Fruit fly (Drosophila melanogaster) whole organism, embryonic: Measurements from ENCODE around the gene Iru.

Source experiments
- Atf-2 ChIP-seq: fragments of 200-800 bp; sonication (Bioruptor generic); optimal IDR thresholded peaks from 2 replicates; lab custom pipeline; 2016; ENCODE audit warnings: missing biosample characterization, missing genetic modification characterization
- C15 ChIP-seq: fragments of 200-800 bp; sonication (Bioruptor generic); IDR thresholded peaks from 3 replicates; pipeline ENCODE4 v1.3.6; 2022; ENCODE audit warnings: missing biosample characterization, missing genetic modification characterization
- CG10321 ChIP-seq: fragments of 200-800 bp; sonication (Bioruptor generic); IDR thresholded peaks from 2 replicates; pipeline ENCODE4 v1.3.6; 2022; ENCODE audit warnings: missing biosample characterization, missing genetic modification characterization
- CG10565 ChIP-seq: fragments of 200-800 bp; sonication (Bioruptor generic); optimal IDR thresholded peaks from 3 replicates; lab custom pipeline; 2016; ENCODE audit warnings: missing biosample characterization, mild to moderate bottlenecking, missing genetic modification characterization
- CG10959 ChIP-seq: fragments of 200-800 bp; sonication (Bioruptor generic); IDR thresholded peaks from 2 replicates; pipeline ENCODE4 v1.3.6; 2022; ENCODE audit warnings: missing biosample characterization, missing genetic modification characterization
- CG11723 ChIP-seq: fragments of 200-800 bp; sonication (Bioruptor generic); optimal IDR thresholded peaks from 2 replicates; lab custom pipeline; 2017; ENCODE audit warnings: missing biosample characterization, mild to moderate bottlenecking, missing genetic modification characterization
- CG14441 ChIP-seq: fragments of 200-800 bp; sonication (Bioruptor generic); IDR thresholded peaks from 2 replicates; pipeline ENCODE4 v1.3.6; 2022; ENCODE audit warnings: missing biosample characterization, missing genetic modification characterization
- CG14860 ChIP-seq: fragments of 200-800 bp; sonication (Bioruptor generic); IDR thresholded peaks from 3 replicates; pipeline ENCODE4 v1.3.6; 2022; ENCODE audit warnings: missing biosample characterization, missing genetic modification characterization; ENCODE audit not compliant: partially characterized antibody
- CG14965 ChIP-seq: fragments of 200-800 bp; sonication (Bioruptor generic); optimal IDR thresholded peaks from 2 replicates; lab custom pipeline; 2016; ENCODE audit warnings: missing biosample characterization, missing genetic modification characterization, borderline replicate concordance
- CG18599 ChIP-seq: fragments of 200-800 bp; sonication (Bioruptor generic); optimal IDR thresholded peaks from 3 replicates; lab custom pipeline; 2017; ENCODE audit warnings: missing biosample characterization, missing genetic modification characterization, mild to moderate bottlenecking, moderate library complexity, missing genetic modification reagents
- CG3163 ChIP-seq: fragments of 200-800 bp; sonication (Bioruptor generic); optimal IDR thresholded peaks from 3 replicates; lab custom pipeline; 2016; ENCODE audit warnings: missing biosample characterization, missing genetic modification characterization
- CG3726 ChIP-seq: fragments of 200-800 bp; sonication (Bioruptor generic); IDR thresholded peaks from 3 replicates; pipeline ENCODE4, ENCODE4 v1.3.6; 2022; ENCODE audit warnings: missing biosample characterization, missing genetic modification characterization
- CG43689 ChIP-seq: fragments of 200-800 bp; sonication (Bioruptor generic); IDR thresholded peaks from 2 replicates; pipeline ENCODE4 v1.3.6; 2022; ENCODE audit warnings: missing biosample characterization, missing genetic modification characterization
- CG6654 ChIP-seq: fragments of 200-800 bp; sonication (Bioruptor generic); optimal IDR thresholded peaks from 2 replicates; lab custom pipeline; 2017; ENCODE audit warnings: missing biosample characterization, mild to moderate bottlenecking, missing genetic modification characterization
- CG6683 ChIP-seq: fragments of 200-800 bp; sonication (Bioruptor generic); optimal IDR thresholded peaks from 2 replicates; lab custom pipeline; 2017; ENCODE audit warnings: missing biosample characterization, mild to moderate bottlenecking, missing genetic modification characterization, missing genetic modification reagents
- CG7928 ChIP-seq: fragments of 200-800 bp; sonication (Bioruptor generic); optimal IDR thresholded peaks from 2 replicates; lab custom pipeline; 2017; ENCODE audit warnings: missing biosample characterization, mild to moderate bottlenecking, missing genetic modification characterization
- CG8359 ChIP-seq: fragments of 200-800 bp; sonication (Bioruptor generic); optimal IDR thresholded peaks from 2 replicates; lab custom pipeline; 2017; ENCODE audit warnings: missing biosample characterization, mild to moderate bottlenecking, missing genetic modification characterization, borderline replicate concordance
- CG8478 ChIP-seq: fragments of >200 bp; optimal IDR thresholded peaks from 2 replicates; lab custom pipeline; 2018
- Dbx ChIP-seq: fragments of 200-800 bp; sonication (Bioruptor generic); IDR thresholded peaks from 3 replicates; pipeline ENCODE4 v1.3.6; 2022; ENCODE audit warnings: missing biosample characterization, missing genetic modification characterization
- Dek ChIP-seq: fragments of 200-800 bp; sonication (Bioruptor generic); optimal IDR thresholded peaks from 3 replicates; lab custom pipeline; 2019; ENCODE audit warnings: missing biosample characterization, mild to moderate bottlenecking, missing genetic modification characterization, moderate library complexity
- Doc2 ChIP-seq: fragments of 200-800 bp; sonication (Bioruptor generic); IDR thresholded peaks from 2 replicates; pipeline ENCODE4 v1.3.6; 2022; ENCODE audit warnings: missing biosample characterization, missing genetic modification characterization
- Fer3 ChIP-seq: fragments of 200-800 bp; sonication (Bioruptor generic); optimal IDR thresholded peaks from 2 replicates; lab custom pipeline; 2018; ENCODE audit warnings: missing biosample characterization, mild to moderate bottlenecking, missing genetic modification characterization, moderate library complexity
- Hey ChIP-seq: fragments of 200-800 bp; sonication (Bioruptor generic); optimal IDR thresholded peaks from 3 replicates; lab custom pipeline; 2018; ENCODE audit warnings: missing biosample characterization, mild to moderate bottlenecking, missing genetic modification characterization
- Hsf ChIP-seq: fragments of 200-800 bp; sonication (Bioruptor generic); optimal IDR thresholded peaks from 3 replicates; lab custom pipeline; 2016; ENCODE audit warnings: missing biosample characterization, missing genetic modification characterization
- Meics ChIP-seq: fragments of 200-800 bp; sonication (Bioruptor generic); optimal IDR thresholded peaks from 2 replicates; lab custom pipeline; 2017; ENCODE audit warnings: missing biosample characterization, mild to moderate bottlenecking, missing genetic modification characterization
- Nf-YA ChIP-seq: fragments of 200-800 bp; sonication (Bioruptor generic); IDR thresholded peaks from 2 replicates; pipeline ENCODE4 v1.3.6; 2022; ENCODE audit warnings: missing biosample characterization, missing genetic modification characterization
- Nf-YB ChIP-seq: fragments of 200-800 bp; sonication (Bioruptor generic); optimal IDR thresholded peaks from 3 replicates; lab custom pipeline; 2019; ENCODE audit warnings: missing biosample characterization, mild to moderate bottlenecking, missing genetic modification characterization, moderate library complexity
- Opbp ChIP-seq: fragments of 200-800 bp; sonication (Bioruptor generic); IDR thresholded peaks from 3 replicates; pipeline ENCODE4 v1.3.6; 2022; ENCODE audit warnings: missing biosample characterization, missing genetic modification characterization; ENCODE audit not compliant: partially characterized antibody
- Sox100B ChIP-seq: fragments of 200-800 bp; sonication (Bioruptor generic); optimal IDR thresholded peaks from 3 replicates; lab custom pipeline; 2018; ENCODE audit warnings: missing biosample characterization, mild to moderate bottlenecking, missing genetic modification characterization
- Tbp ChIP-seq: fragments of >200 bp; optimal IDR thresholded peaks from 2 replicates; lab custom pipeline; 2018; ENCODE audit warnings: missing biosample characterization, missing genetic modification characterization
- YL-1 ChIP-seq: fragments of 200-800 bp; sonication (Bioruptor generic); optimal IDR thresholded peaks from 3 replicates; lab custom pipeline; 2017; ENCODE audit warnings: missing biosample characterization, mild to moderate bottlenecking, missing genetic modification characterization
- ab ChIP-seq: fragments of 200-800 bp; sonication (Bioruptor generic); optimal IDR thresholded peaks from 2 replicates; lab custom pipeline; 2016; ENCODE audit warnings: missing biosample characterization, missing genetic modification characterization
- bab2 ChIP-seq: fragments of 200-800 bp; sonication (Bioruptor generic); optimal IDR thresholded peaks from 2 replicates; lab custom pipeline; 2016; ENCODE audit warnings: missing biosample characterization, missing genetic modification characterization
- cato ChIP-seq: fragments of 200-800 bp; sonication (Bioruptor generic); optimal IDR thresholded peaks from 2 replicates; lab custom pipeline; 2016; ENCODE audit warnings: missing biosample characterization, missing genetic modification characterization, borderline replicate concordance
- chm ChIP-seq: fragments of 200-800 bp; sonication (Bioruptor generic); IDR thresholded peaks from 2 replicates; pipeline ENCODE4 v1.3.6; 2022; ENCODE audit warnings: missing biosample characterization, missing genetic modification characterization
- dm ChIP-seq: fragments of 200-800 bp; sonication (Bioruptor generic); optimal IDR thresholded peaks from 3 replicates; lab custom pipeline; 2016; ENCODE audit warnings: missing biosample characterization, missing genetic modification characterization
- dysf ChIP-seq: fragments of 200-800 bp; sonication (Bioruptor generic); IDR thresholded peaks from 3 replicates; pipeline ENCODE4 v1.3.6; 2022; ENCODE audit warnings: missing biosample characterization, missing genetic modification characterization
- ewg ChIP-seq: fragments of 200-800 bp; sonication (Bioruptor generic); optimal IDR thresholded peaks from 3 replicates; lab custom pipeline; 2017; ENCODE audit warnings: mild to moderate bottlenecking, missing biosample characterization, missing genetic modification reagents, missing genetic modification characterization
- grau ChIP-seq: fragments of 200-800 bp; optimal IDR thresholded peaks from 3 replicates; lab custom pipeline; 2019; ENCODE audit warnings: missing biosample characterization, mild to moderate bottlenecking, missing genetic modification characterization, moderate library complexity
- kay ChIP-seq: fragments of 200-800 bp; sonication (Bioruptor generic); optimal IDR thresholded peaks from 2 replicates; lab custom pipeline; 2016; ENCODE audit warnings: missing biosample characterization, missing genetic modification characterization
- lmd ChIP-seq: fragments of 200-800 bp; sonication (Bioruptor generic); IDR thresholded peaks from 2 replicates; pipeline ENCODE4 v1.3.6; 2022; ENCODE audit warnings: missing biosample characterization, missing genetic modification characterization
- lov ChIP-seq, 2 experiments: fragments of 200-800 bp in 1 of 2; fragments of >200 bp in 1 of 2; sonication (Bioruptor generic) in 1 of 2; IDR thresholded peaks in 1 of 2; optimal IDR thresholded peaks in 1 of 2; 2 replicates in 1 of 2; 3 replicates in 1 of 2; pipeline versions ENCODE4 v1.3.6 to Lab custom; 2017 to 2022; ENCODE audit warnings: missing biosample characterization in 1 of 2, missing genetic modification characterization in 1 of 2
- pho ChIP-seq: fragments of 200-800 bp; sonication (Bioruptor generic); optimal IDR thresholded peaks from 2 replicates; lab custom pipeline; 2016; ENCODE audit warnings: missing biosample characterization, missing genetic modification characterization
- pum ChIP-seq: fragments of 200-800 bp; sonication (Bioruptor generic); optimal IDR thresholded peaks from 2 replicates; lab custom pipeline; 2016; ENCODE audit warnings: missing biosample characterization, missing genetic modification characterization
- ranshi ChIP-seq: fragments of 200-800 bp; sonication (Bioruptor generic); IDR thresholded peaks from 2 replicates; pipeline ENCODE4 v1.3.6; 2022; ENCODE audit warnings: missing biosample characterization, missing genetic modification characterization
- ro ChIP-seq: fragments of 200-800 bp; sonication (Bioruptor generic); IDR thresholded peaks from 2 replicates; pipeline ENCODE4 v1.3.6; 2022; ENCODE audit warnings: missing biosample characterization, missing genetic modification characterization
- shn ChIP-seq: fragments of 200-800 bp; sonication (Bioruptor generic); optimal IDR thresholded peaks from 3 replicates; lab custom pipeline; 2016; ENCODE audit warnings: missing biosample characterization, missing genetic modification characterization
- sisA ChIP-seq: fragments of 200-800 bp; sonication (Bioruptor generic); IDR thresholded peaks from 2 replicates; pipeline ENCODE4 v1.3.6; 2022; ENCODE audit warnings: missing biosample characterization, missing genetic modification characterization
- slp2 ChIP-seq: fragments of 200-800 bp; sonication (Bioruptor generic); optimal IDR thresholded peaks from 2 replicates; lab custom pipeline; 2016; ENCODE audit warnings: missing biosample characterization, missing genetic modification characterization
- trem ChIP-seq: fragments of 200-800 bp; optimal IDR thresholded peaks from 3 replicates; lab custom pipeline; 2019; ENCODE audit warnings: missing biosample characterization, mild to moderate bottlenecking, missing genetic modification characterization, moderate library complexity
- ttk ChIP-seq: fragments of 200-800 bp; sonication (Bioruptor generic); IDR thresholded peaks from 2 replicates; pipeline ENCODE4 v2.1.2; 2022; ENCODE audit warnings: missing biosample characterization, missing genetic modification characterization
- unpg ChIP-seq: fragments of 200-800 bp; sonication (Bioruptor generic); optimal IDR thresholded peaks from 3 replicates; lab custom pipeline; 2018; ENCODE audit warnings: missing biosample characterization, mild to moderate bottlenecking, missing genetic modification characterization, moderate library complexity

Gene Iru

dm6 chr3R:9039448-9039847 lies 33.2 kb downstream of the Iru start, which contains the start of gene neur (continued):
- TF ChIP-seq dm (GFP tag; lab: Kevin White, UChicago) (peak; percentile 5), CG6683 (GFP tag; lab: Kevin White, UChicago) (no peak), CG3726 (no peak), CG7928 (GFP tag; lab: Kevin White, UChicago) (no peak), Nf-YB (GFP tag; lab: Kevin White, UChicago) (peak; percentile 23), CG14965 (GFP tag; lab: Kevin White, UChicago) (no peak), ranshi (GFP tag; lab: Robert Waterston, UW) (no peak), lmd (GFP tag; lab: Robert Waterston, UW) (no peak), ewg (GFP tag; lab: Kevin White, UChicago) (no peak), Opbp (GFP tag; lab: Robert Waterston, UW) (peak; percentile 78), CG11723 (GFP tag; lab: Kevin White, UChicago) (no peak), pum (GFP tag; lab: Kevin White, UChicago) (no peak), unpg (GFP tag; lab: Kevin White, UChicago) (no peak), CG8478 (lab: Kevin White, UChicago) (no peak), Dek (tag; lab: Kevin White, UChicago) (no peak), CG10321 (GFP tag; lab: Robert Waterston, UW) (no peak), Sox100B (GFP tag; lab: Kevin White, UChicago) (peak; percentile 8), sisA (GFP tag; lab: Robert Waterston, UW) (no peak), CG10959 (GFP tag; lab: Robert Waterston, UW) (no peak), CG3163 (GFP tag; lab: Kevin White, UChicago) (peak; percentile 18), Tbp (no peak), CG6654 (GFP tag; lab: Kevin White, UChicago) (no peak), YL-1 (GFP tag; lab: Kevin White, UChicago) (peak; percentile 58), CG43689 (GFP tag; lab: Robert Waterston, UW) (no peak), cato (no peak), dysf (GFP tag; lab: Robert Waterston, UW) (no peak; the same call in 2 of the 3 replicates), Atf-2 (GFP tag; lab: Kevin White, UChicago) (no peak), Meics (peak; percentile 18), CG10565 (GFP tag; lab: Kevin White, UChicago) (no peak), ro (GFP tag; lab: Robert Waterston, UW) (no peak), CG8359 (GFP tag; lab: Kevin White, UChicago) (no peak), Hsf (peak; percentile 53), CG18599 (peak; percentile 4), bab2 (no peak), ab (GFP tag; lab: Kevin White, UChicago) (no peak), trem (tag; lab: Kevin White, UChicago) (peak; percentile 81), shn (no peak), Doc2 (GFP tag; lab: Robert Waterston, UW) (no peak), Dbx (GFP tag; lab: Robert Waterston, UW) (0 out of 3 replicates have a peak, but pooled peaks have one; percentile 17), chm (GFP tag; lab: Robert Waterston, UW) (no peak), Nf-YA (GFP tag; lab: Robert Waterston, UW) (no peak), lov (optimal IDR thresholded peaks at IDR 0.05; lab: Kevin White, UChicago) (no peak), lov (GFP tag; IDR thresholded peaks at IDR 0.05; lab: Robert Waterston, UW) (no peak), ttk (GFP tag; lab: Robert Waterston, UW) (no peak), grau (tag; lab: Kevin White, UChicago) (peak; percentile 34), Fer3 (tag; lab: Kevin White, UChicago) (no peak), C15 (no peak), slp2 (GFP tag; lab: Kevin White, UChicago) (no peak), kay (GFP tag; lab: Kevin White, UChicago) (no peak), CG14860 (GFP tag; lab: Robert Waterston, UW) (0 out of 3 replicates have a peak, but pooled peaks have one; percentile 54), Hey (tag; lab: Kevin White, UChicago) (no peak), pho (GFP tag; lab: Kevin White, UChicago) (no peak), CG14441 (GFP tag; lab: Robert Waterston, UW) (no peak)
